Worm (Caenorhabditis elegans): ENCODE measurements around the gene F54D5.17.
A peak's percentile ranks its signal among the peaks of the same experiment; 100 is the strongest.
"Not testable (repeated sequence)": the region's sequence is repeated elsewhere in the genome, so short reads cannot be mapped to it uniquely, and the experiment has no call there.

F54D5.17 gene

DNA sequence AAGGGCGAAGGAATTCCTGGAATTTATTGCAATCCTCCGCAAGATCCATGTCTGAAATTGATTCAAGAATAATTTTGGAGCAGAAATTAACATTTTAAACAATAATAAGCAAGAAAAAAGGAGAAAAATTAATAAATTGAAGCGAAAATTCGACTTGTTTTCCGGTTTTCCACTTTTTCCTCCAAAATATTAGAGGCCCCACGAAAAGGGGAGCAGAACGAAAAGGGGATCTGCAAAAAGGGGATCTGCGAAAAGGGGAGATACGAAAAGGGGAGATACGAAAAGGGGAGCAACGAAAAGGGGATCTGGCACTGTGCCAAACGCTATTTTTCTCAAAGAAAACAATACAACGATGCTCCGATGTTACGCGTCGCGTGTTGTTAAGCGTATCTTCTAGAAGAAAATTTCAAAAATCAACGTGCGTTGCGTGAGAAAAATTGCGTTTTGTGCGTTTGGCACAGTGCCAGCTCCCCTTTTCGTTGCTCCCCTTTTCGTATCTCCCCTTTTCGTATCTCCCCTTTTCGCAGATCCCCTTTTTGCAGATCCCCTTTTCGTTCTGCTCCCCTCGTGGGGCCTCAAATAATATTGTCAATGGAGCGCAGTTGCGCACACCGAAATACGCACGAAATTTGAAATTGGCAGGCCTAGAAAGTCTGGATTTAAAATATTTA is 21.9 kb upstream of the F54D5.17 start, which contains the start of gene Y62F5A.12 (continued):
- peak; percentile 81 for TF ChIP-seq hmg-1.2 (GFP tag; IDR thresholded peaks at IDR 0.05)
- TF ChIP-seq ceh-100 (GFP tag; IDR thresholded peaks at IDR 0.05) = peak; percentile 99
- peak; percentile 99 for TF ChIP-seq ztf-25 (GFP tag; IDR thresholded peaks at IDR 0.05)
- peak; percentile 89 for TF ChIP-seq Y79H2A.3 (GFP tag; conservative IDR thresholded peaks at IDR 0.05)
- peak; percentile 1 for TF ChIP-seq gei-17 (GFP tag; optimal IDR thresholded peaks at IDR 0.05)
- peak; percentile 31 for TF ChIP-seq ccch-3 (GFP tag; optimal IDR thresholded peaks at IDR 0.05)
- TF ChIP-seq cebp-2 (GFP tag; IDR thresholded peaks at IDR 0.05) = 0 out of 2 replicates have a peak, but pooled peaks have one; percentile 67
- peak; percentile 1 for TF ChIP-seq hrde-1 (tag; optimal IDR thresholded peaks at IDR 0.05; ENCODE audit: borderline replicate concordance)
- TF ChIP-seq dpl-1 (GFP tag; optimal IDR thresholded peaks at IDR 0.05) = peak; percentile 60
- TF ChIP-seq K11D2.4 (GFP tag; IDR thresholded peaks at IDR 0.05) = peak; percentile 95
- TF ChIP-seq C17E4.6 (GFP tag; IDR thresholded peaks at IDR 0.05) = peak; percentile 67
- TF ChIP-seq snpc-4 (GFP tag; optimal IDR thresholded peaks at IDR 0.05) = not testable (repeated sequence)
- peak in 3 of 4 experiments; percentile 43 to 70 (median 65) for TF ChIP-seq snpc-4 (tag; optimal IDR thresholded peaks at IDR 0.05)
- peak; percentile 99 for TF ChIP-seq let-526 (GFP tag; IDR thresholded peaks at IDR 0.05)
- TF ChIP-seq lir-1 (GFP tag; conservative IDR thresholded peaks at IDR 0.05) = peak; percentile 92
- peak; percentile 96 for TF ChIP-seq pbrm-1 (GFP tag; IDR thresholded peaks at IDR 0.05)
- TF ChIP-seq dox-1 (GFP tag; IDR thresholded peaks at IDR 0.05) = peak; percentile 98
- TF ChIP-seq madf-6 (GFP tag; IDR thresholded peaks at IDR 0.05) = peak; percentile 96
- peak; percentile 98 for TF ChIP-seq ztf-28 (GFP tag; IDR thresholded peaks at IDR 0.05)
- TF ChIP-seq hsf-1 (GFP tag; IDR thresholded peaks at IDR 0.05) = peak; percentile 91
- peak; percentile 91 for TF ChIP-seq egrh-3 (GFP tag; IDR thresholded peaks at IDR 0.05)
- TF ChIP-seq bed-2 (GFP tag; IDR thresholded peaks at IDR 0.05) = peak; percentile 98
- peak; percentile 99 for TF ChIP-seq D2030.7 (GFP tag; IDR thresholded peaks at IDR 0.05)
- peak; percentile 88 for TF ChIP-seq unc-130 (GFP tag; optimal IDR thresholded peaks at IDR 0.05)
- peak; percentile 98 for TF ChIP-seq ztf-6 (GFP tag; IDR thresholded peaks at IDR 0.05)
- TF ChIP-seq atf-7 (tag; optimal IDR thresholded peaks at IDR 0.05) = peak; percentile 38
- TF ChIP-seq ceh-40 (GFP tag; IDR thresholded peaks at IDR 0.05) = peak; percentile 89
- peak; percentile 43 for TF ChIP-seq mel-28 (tag; optimal IDR thresholded peaks at IDR 0.05; ENCODE audit: borderline replicate concordance)
- TF ChIP-seq B0261.1 (tag; optimal IDR thresholded peaks at IDR 0.05) = peak; percentile 20
- peak; percentile 68 for TF ChIP-seq ztf-26 (tag; optimal IDR thresholded peaks at IDR 0.05)
- peak; percentile 87 for TF ChIP-seq K12H6.12 (tag; optimal IDR thresholded peaks at IDR 0.05)
- TF ChIP-seq ztf-18 (tag; optimal IDR thresholded peaks at IDR 0.05) = peak; percentile 86
- peak; percentile 89 for TF ChIP-seq cebp-1 (GFP tag; IDR thresholded peaks at IDR 0.05)
- peak; percentile 83 for TF ChIP-seq cebp-1 (tag; optimal IDR thresholded peaks at IDR 0.05)
- peak; percentile 94 for TF ChIP-seq nfyb-1 (GFP tag; IDR thresholded peaks at IDR 0.05)
- TF ChIP-seq attf-6 (GFP tag; IDR thresholded peaks at IDR 0.05) = peak; percentile 74
- TF ChIP-seq F37B4.10 (GFP tag; IDR thresholded peaks at IDR 0.05) = peak; percentile 95
- TF ChIP-seq chd-7 (tag; optimal IDR thresholded peaks at IDR 0.05) = peak; percentile 63
- TF ChIP-seq ceh-27 (GFP tag; optimal IDR thresholded peaks at IDR 0.05) = peak; percentile 93
- peak; percentile 75; the same call in 1 of the 2 replicates for TF ChIP-seq aptf-3 (GFP tag; IDR thresholded peaks at IDR 0.05)
- TF ChIP-seq ceh-91 (GFP tag; IDR thresholded peaks at IDR 0.05) = peak; percentile 97
- TF ChIP-seq C06A6.2 (GFP tag; conservative IDR thresholded peaks at IDR 0.05) = peak; percentile 82
- peak in 1 of 3 experiments; percentile 84 for TF ChIP-seq lin-35 (GFP tag; optimal IDR thresholded peaks at IDR 0.05)
- TF ChIP-seq attf-3 (GFP tag; conservative IDR thresholded peaks at IDR 0.05) = peak; percentile 85
- TF ChIP-seq somi-1 (GFP tag; optimal IDR thresholded peaks at IDR 0.05) = peak; percentile 47
- peak; percentile 94 for TF ChIP-seq attf-5 (GFP tag; optimal IDR thresholded peaks at IDR 0.05)
- TF ChIP-seq zfh-2 (GFP tag; conservative IDR thresholded peaks at IDR 0.05) = peak; percentile 70; the same call in 1 of the 2 replicates
- peak; percentile 88 for TF ChIP-seq athp-1 (tag; optimal IDR thresholded peaks at IDR 0.05)

Measured in whole organism, young adult.